Fruit fly (Drosophila melanogaster) whole organism, embryonic: ENCODE measurements around the gene PAPLA1.

ENCODE experiments used
- Antp ChIP-seq: fragments of 200-800 bp; sonication (Bioruptor generic); optimal IDR thresholded peaks from 3 replicates; lab custom pipeline; 2016; ENCODE audit warnings: missing biosample characterization, missing genetic modification characterization
- CG10209 ChIP-seq: fragments of 200-800 bp; sonication (Bioruptor generic); optimal IDR thresholded peaks from 3 replicates; lab custom pipeline; 2017; ENCODE audit warnings: missing biosample characterization, mild to moderate bottlenecking, missing genetic modification characterization, missing genetic modification reagents
- CG10979 ChIP-seq: fragments of 200-800 bp; sonication (Bioruptor generic); optimal IDR thresholded peaks from 2 replicates; lab custom pipeline; 2018; ENCODE audit warnings: missing biosample characterization, mild to moderate bottlenecking, missing genetic modification characterization, moderate library complexity
- CG11504 ChIP-seq: fragments of 200-800 bp; sonication (Bioruptor generic); optimal IDR thresholded peaks from 3 replicates; lab custom pipeline; 2019; ENCODE audit warnings: missing biosample characterization, mild to moderate bottlenecking, missing genetic modification characterization, moderate library complexity
- CG12071 ChIP-seq: fragments of 200-800 bp; sonication (Bioruptor generic); optimal IDR thresholded peaks from 3 replicates; lab custom pipeline; 2018; ENCODE audit warnings: missing biosample characterization, mild to moderate bottlenecking, missing genetic modification characterization
- CG12942 ChIP-seq: fragments of 200-800 bp; sonication (Bioruptor generic); optimal IDR thresholded peaks from 3 replicates; lab custom pipeline; 2016; ENCODE audit warnings: missing biosample characterization, missing genetic modification characterization
- CG13287 ChIP-seq: fragments of 200-800 bp; sonication (Bioruptor generic); IDR thresholded peaks from 2 replicates; pipeline ENCODE4 v1.3.6; 2022; ENCODE audit warnings: missing biosample characterization, missing genetic modification characterization; ENCODE audit not compliant: partially characterized antibody
- CG13424 ChIP-seq: fragments of 200-800 bp; sonication (Bioruptor generic); optimal IDR thresholded peaks from 2 replicates; lab custom pipeline; 2019; ENCODE audit warnings: missing biosample characterization, mild to moderate bottlenecking, missing genetic modification characterization, moderate library complexity
- CG15479 ChIP-seq: fragments of 200-800 bp; sonication (Bioruptor generic); optimal IDR thresholded peaks from 3 replicates; lab custom pipeline; 2019; ENCODE audit warnings: missing biosample characterization, mild to moderate bottlenecking, missing genetic modification characterization, moderate library complexity
- CG17612 ChIP-seq: fragments of 200-800 bp; sonication (Bioruptor generic); IDR thresholded peaks from 2 replicates; pipeline ENCODE4 v1.3.6; 2022; ENCODE audit warnings: missing biosample characterization, missing genetic modification characterization
- CG31441 ChIP-seq: fragments of 200-800 bp; sonication (Bioruptor generic); IDR thresholded peaks from 2 replicates; pipeline ENCODE4 v1.3.6; 2022; ENCODE audit warnings: missing biosample characterization, missing genetic modification characterization
- CG34422 ChIP-seq: fragments of 200-800 bp; sonication (Bioruptor generic); IDR thresholded peaks from 3 replicates; pipeline ENCODE4 v1.3.6; 2022; ENCODE audit warnings: missing biosample characterization, missing genetic modification characterization
- CG4360 ChIP-seq: fragments of 200-800 bp; sonication (Bioruptor generic); IDR thresholded peaks from 2 replicates; pipeline ENCODE4 v1.3.6; 2022; ENCODE audit warnings: missing biosample characterization, missing genetic modification characterization
- CG4854 ChIP-seq: fragments of 200-800 bp; sonication (Bioruptor generic); optimal IDR thresholded peaks from 2 replicates; lab custom pipeline; 2016; ENCODE audit warnings: missing biosample characterization, missing genetic modification characterization, inconsistent platforms
- CG9727 ChIP-seq: fragments of 200-800 bp; sonication (Bioruptor generic); optimal IDR thresholded peaks from 3 replicates; lab custom pipeline; 2017; ENCODE audit warnings: missing biosample characterization, mild to moderate bottlenecking, missing genetic modification characterization
- CoRest ChIP-seq: fragments of 200-800 bp; sonication (Bioruptor generic); optimal IDR thresholded peaks from 3 replicates; lab custom pipeline; 2018; ENCODE audit warnings: missing biosample characterization, mild to moderate bottlenecking, missing genetic modification characterization, moderate library complexity
- Dad ChIP-seq: fragments of 200-800 bp; sonication (Bioruptor generic); optimal IDR thresholded peaks from 3 replicates; lab custom pipeline; 2016; ENCODE audit warnings: missing biosample characterization, missing genetic modification characterization
- Elba2 ChIP-seq: fragments of 200-800 bp; sonication (Bioruptor generic); optimal IDR thresholded peaks from 3 replicates; lab custom pipeline; 2016; ENCODE audit warnings: missing biosample characterization, missing genetic modification characterization
- Ets97D ChIP-seq: fragments of 200-800 bp; sonication (Bioruptor generic); optimal IDR thresholded peaks from 3 replicates; lab custom pipeline; 2016; ENCODE audit warnings: missing biosample characterization, missing genetic modification characterization
- Fer2 ChIP-seq: fragments of 200-800 bp; sonication (Bioruptor generic); optimal IDR thresholded peaks from 2 replicates; lab custom pipeline; 2018; ENCODE audit warnings: missing biosample characterization, mild to moderate bottlenecking, missing genetic modification characterization, moderate library complexity
- Fer3 ChIP-seq: fragments of 200-800 bp; sonication (Bioruptor generic); optimal IDR thresholded peaks from 2 replicates; lab custom pipeline; 2018; ENCODE audit warnings: missing biosample characterization, mild to moderate bottlenecking, missing genetic modification characterization, moderate library complexity
- Gsc ChIP-seq: fragments of 200-800 bp; sonication (Bioruptor generic); IDR thresholded peaks from 2 replicates; pipeline ENCODE4 v1.3.6; 2022; ENCODE audit warnings: missing biosample characterization, missing genetic modification characterization
- HLH54F ChIP-seq: fragments of 200-800 bp; sonication (Bioruptor generic); optimal IDR thresholded peaks from 3 replicates; lab custom pipeline; 2016; ENCODE audit warnings: missing biosample characterization, missing genetic modification characterization
- Hmx ChIP-seq: fragments of 200-800 bp; sonication (Bioruptor generic); optimal IDR thresholded peaks from 2 replicates; lab custom pipeline; 2016; ENCODE audit warnings: missing biosample characterization, missing genetic modification characterization
- Hr51 ChIP-seq, 2 experiments: fragments of 200-800 bp; sonication (Bioruptor generic); optimal IDR thresholded peaks; 2 replicates in 1 of 2; 3 replicates in 1 of 2; lab custom pipeline; 2016 to 2018; ENCODE audit warnings: missing biosample characterization in 2 of 2, missing genetic modification characterization in 2 of 2, mild to moderate bottlenecking in 1 of 2, moderate library complexity in 1 of 2
- Kr ChIP-seq: fragments of 200-800 bp; sonication (Bioruptor generic); optimal IDR thresholded peaks from 2 replicates; lab custom pipeline; 2017; ENCODE audit warnings: missing biosample characterization, mild to moderate bottlenecking, missing genetic modification characterization
- Nf-YA ChIP-seq: fragments of 200-800 bp; sonication (Bioruptor generic); IDR thresholded peaks from 2 replicates; pipeline ENCODE4 v1.3.6; 2022; ENCODE audit warnings: missing biosample characterization, missing genetic modification characterization
- Opbp ChIP-seq: fragments of 200-800 bp; sonication (Bioruptor generic); IDR thresholded peaks from 3 replicates; pipeline ENCODE4 v1.3.6; 2022; ENCODE audit warnings: missing biosample characterization, missing genetic modification characterization; ENCODE audit not compliant: partially characterized antibody
- Optix ChIP-seq: fragments of 200-800 bp; sonication (Bioruptor generic); IDR thresholded peaks from 3 replicates; pipeline ENCODE4 v1.3.6; 2022; ENCODE audit warnings: missing biosample characterization, missing genetic modification characterization
- Vsx1 ChIP-seq: fragments of 200-800 bp; sonication (Bioruptor generic); optimal IDR thresholded peaks from 2 replicates; lab custom pipeline; 2017; ENCODE audit warnings: missing biosample characterization, mild to moderate bottlenecking, missing genetic modification characterization, missing genetic modification reagents
- ab ChIP-seq: fragments of 200-800 bp; sonication (Bioruptor generic); optimal IDR thresholded peaks from 2 replicates; lab custom pipeline; 2016; ENCODE audit warnings: missing biosample characterization, missing genetic modification characterization
- abd-A ChIP-seq: fragments of 200-800 bp; sonication (Bioruptor generic); optimal IDR thresholded peaks from 3 replicates; lab custom pipeline; 2019; ENCODE audit warnings: missing biosample characterization, mild to moderate bottlenecking, missing genetic modification characterization, moderate library complexity
- dpn ChIP-seq, 2 experiments: fragments of 200-800 bp; sonication (Bioruptor generic); optimal IDR thresholded peaks; 3 replicates each; lab custom pipeline; 2016; ENCODE audit warnings: missing biosample characterization in 2 of 2, missing genetic modification characterization in 2 of 2
- ems ChIP-seq: fragments of 200-800 bp; sonication (Bioruptor generic); optimal IDR thresholded peaks from 3 replicates; lab custom pipeline; 2016; ENCODE audit warnings: missing biosample characterization, missing genetic modification characterization
- esg ChIP-seq: fragments of 200-800 bp; sonication (Bioruptor generic); conservative IDR thresholded peaks from 2 replicates; pipeline ENCODE4 v1.3.6; 2022; ENCODE audit warnings: missing biosample characterization, missing genetic modification characterization
- ftz-f1 ChIP-seq: fragments of 200-800 bp; sonication (Bioruptor generic); optimal IDR thresholded peaks from 2 replicates; lab custom pipeline; 2016; ENCODE audit warnings: missing biosample characterization, missing genetic modification characterization
- gcm2 ChIP-seq: fragments of 200-800 bp; sonication (Bioruptor generic); optimal IDR thresholded peaks from 2 replicates; lab custom pipeline; 2016; ENCODE audit warnings: missing biosample characterization, missing genetic modification characterization
- grau ChIP-seq: fragments of 200-800 bp; optimal IDR thresholded peaks from 3 replicates; lab custom pipeline; 2019; ENCODE audit warnings: missing biosample characterization, mild to moderate bottlenecking, missing genetic modification characterization, moderate library complexity
- gsb-n ChIP-seq: fragments of 200-800 bp; sonication (Bioruptor generic); optimal IDR thresholded peaks from 3 replicates; lab custom pipeline; 2018; ENCODE audit warnings: missing biosample characterization, mild to moderate bottlenecking, missing genetic modification characterization
- ken ChIP-seq: fragments of 200-800 bp; sonication (Bioruptor generic); IDR thresholded peaks from 3 replicates; pipeline ENCODE4 v1.3.6; 2022; ENCODE audit warnings: missing biosample characterization, missing genetic modification characterization
- run ChIP-seq: fragments of 200-800 bp; sonication (Bioruptor generic); optimal IDR thresholded peaks from 3 replicates; lab custom pipeline; 2018; ENCODE audit warnings: missing biosample characterization, mild to moderate bottlenecking, missing genetic modification characterization
- shn ChIP-seq: fragments of 200-800 bp; sonication (Bioruptor generic); optimal IDR thresholded peaks from 3 replicates; lab custom pipeline; 2016; ENCODE audit warnings: missing biosample characterization, missing genetic modification characterization
- sima ChIP-seq: fragments of 200-800 bp; sonication (Bioruptor generic); optimal IDR thresholded peaks from 2 replicates; lab custom pipeline; 2016; ENCODE audit warnings: missing biosample characterization, missing genetic modification characterization
- sna ChIP-seq: fragments of 200-800 bp; sonication (Bioruptor generic); IDR thresholded peaks from 2 replicates; pipeline ENCODE4 v1.3.6; 2022; ENCODE audit warnings: missing biosample characterization, missing genetic modification characterization; ENCODE audit not compliant: partially characterized antibody
- sr ChIP-seq: fragments of 200-800 bp; sonication (Bioruptor generic); IDR thresholded peaks from 3 replicates; pipeline ENCODE4 v1.3.6; 2022; ENCODE audit warnings: missing biosample characterization, missing genetic modification characterization
- tio ChIP-seq: fragments of 200-800 bp; sonication (Bioruptor generic); optimal IDR thresholded peaks from 2 replicates; lab custom pipeline; 2017; ENCODE audit warnings: missing biosample characterization, missing genetic modification characterization, inconsistent platforms
- yki ChIP-seq: fragments of >200 bp; optimal IDR thresholded peaks from 3 replicates; lab custom pipeline; 2018
- zen2 ChIP-seq: fragments of 200-800 bp; sonication (Bioruptor generic); IDR thresholded peaks from 3 replicates; pipeline ENCODE4 v1.3.6; 2022; ENCODE audit warnings: missing biosample characterization, missing genetic modification characterization; ENCODE audit not compliant: partially characterized antibody
- zf30C ChIP-seq: fragments of 200-800 bp; sonication (Bioruptor generic); optimal IDR thresholded peaks from 3 replicates; lab custom pipeline; 2018; ENCODE audit warnings: missing biosample characterization, mild to moderate bottlenecking, missing genetic modification characterization
- zfh1 ChIP-seq: fragments of 200-800 bp; sonication (Bioruptor generic); IDR thresholded peaks from 3 replicates; pipeline ENCODE4 v1.3.6; 2022; ENCODE audit warnings: missing biosample characterization, missing genetic modification characterization

Gene PAPLA1

dm6 chr2L:8086736-8087467 is 72.5 kb downstream of the PAPLA1 start (continued):
- TF ChIP-seq ken (GFP tag; lab: Robert Waterston, UW) (no peak), gcm2 (GFP tag; lab: Kevin White, UChicago) (no peak), CG9727 (no peak), CG12071 (GFP tag; lab: Kevin White, UChicago) (no peak), Vsx1 (GFP tag; lab: Kevin White, UChicago) (no peak), CG4360 (no peak), Dad (GFP tag; lab: Kevin White, UChicago) (no peak), abd-A (tag; lab: Kevin White, UChicago) (no peak), run (tag; lab: Kevin White, UChicago) (no peak), CG10209 (GFP tag; lab: Kevin White, UChicago) (no peak), ab (GFP tag; lab: Kevin White, UChicago) (no peak), Kr (GFP tag; lab: Kevin White, UChicago) (no peak), Hr51 (GFP tag; optimal IDR thresholded peaks at IDR 0.05; lab: Kevin White, UChicago) (no peak), CoRest (tag; lab: Kevin White, UChicago) (peak; percentile 17), CG17612 (no peak), zen2 (GFP tag; lab: Robert Waterston, UW) (0 out of 3 replicates have a peak, but pooled peaks have one; percentile 40), grau (tag; lab: Kevin White, UChicago) (peak; percentile 2), zf30C (GFP tag; lab: Kevin White, UChicago) (no peak), CG31441 (GFP tag; lab: Robert Waterston, UW) (no peak), Nf-YA (GFP tag; lab: Robert Waterston, UW) (no peak), CG34422 (GFP tag; lab: Robert Waterston, UW) (peak; percentile 13; the same call in 1 of the 3 replicates), HLH54F (GFP tag; lab: Kevin White, UChicago) (no peak), Optix (GFP tag; lab: Robert Waterston, UW) (no peak), Elba2 (GFP tag; lab: Kevin White, UChicago) (no peak), ftz-f1 (GFP tag; lab: Kevin White, UChicago) (no peak), CG13424 (tag; lab: Kevin White, UChicago) (no peak), CG10979 (tag; lab: Kevin White, UChicago) (no peak), shn (GFP tag; lab: Kevin White, UChicago) (no peak), Antp (no peak), CG11504 (peak; percentile 34), tio (GFP tag; lab: Kevin White, UChicago) (no peak), CG15479 (GFP tag; lab: Kevin White, UChicago) (no peak), sima (GFP tag; lab: Kevin White, UChicago) (no peak), zfh1 (GFP tag; lab: Robert Waterston, UW) (no peak), dpn (GFP tag; optimal IDR thresholded peaks at IDR 0.05; lab: Kevin White, UChicago) (no peak), esg (GFP tag; lab: Robert Waterston, UW) (no peak), sr (GFP tag; lab: Robert Waterston, UW) (no peak), sna (GFP tag; lab: Robert Waterston, UW) (no peak), CG13287 (GFP tag; lab: Robert Waterston, UW) (0 out of 2 replicates have a peak, but pooled peaks have one; percentile 15), CG4854 (GFP tag; lab: Kevin White, UChicago) (no peak), CG12942 (GFP tag; lab: Kevin White, UChicago) (no peak), gsb-n (no peak), Fer2 (no peak), Gsc (GFP tag; lab: Robert Waterston, UW) (no peak), Ets97D (GFP tag; lab: Kevin White, UChicago) (no peak), Fer3 (tag; lab: Kevin White, UChicago) (no peak), Hmx (GFP tag; lab: Kevin White, UChicago) (no peak), Opbp (GFP tag; lab: Robert Waterston, UW) (no peak), yki (no peak), ems (GFP tag; lab: Kevin White, UChicago) (no peak)
